Worm (Caenorhabditis elegans) whole organism, L4/young adult: ENCODE measurements around the gene W06G6.17.

ENCODE experiments used
- W03F9.2 ChIP-seq: fragments of 150-350 bp; optimal IDR thresholded peaks from 2 replicates; lab custom pipeline; 2014; ENCODE audit warnings: missing biosample characterization, missing genetic modification characterization
- dao-5 ChIP-seq: sonication (generic microtip); optimal IDR thresholded peaks from 2 replicates; lab custom pipeline; 2016; ENCODE audit warnings: missing genotype, missing genetic modification characterization, moderate library complexity, missing compliant biosample characterization
- him-1 ChIP-seq: sonication (generic microtip); optimal IDR thresholded peaks from 2 replicates; lab custom pipeline; 2016; ENCODE audit warnings: missing genotype, missing genetic modification reagents, missing genetic modification characterization, missing compliant biosample characterization

ce11 chrV:16622754-16623261, 22.2 kb downstream of the W06G6.17 start, which contains the start of gene Y70C5A.2:
- TF ChIP-seq him-1 (tag; lab: Kevin White, UChicago) = no peak
- TF ChIP-seq dao-5 (tag; lab: Kevin White, UChicago) = no peak
- no peak for TF ChIP-seq W03F9.2 (tag; lab: Kevin White, UChicago)
